Worm (Caenorhabditis elegans) whole organism, L4/young adult: ENCODE results near the gene srg-1.

ENCODE experiments used
- W03F9.2 ChIP-seq: fragments of 150-350 bp; optimal IDR thresholded peaks from 2 replicates; lab custom pipeline; 2014; ENCODE audit warnings: missing biosample characterization, missing genetic modification characterization
- dao-5 ChIP-seq: sonication (generic microtip); optimal IDR thresholded peaks from 2 replicates; lab custom pipeline; 2016; ENCODE audit warnings: missing genotype, missing genetic modification characterization, moderate library complexity, missing compliant biosample characterization
- him-1 ChIP-seq: sonication (generic microtip); optimal IDR thresholded peaks from 2 replicates; lab custom pipeline; 2016; ENCODE audit warnings: missing genotype, missing genetic modification reagents, missing genetic modification characterization, missing compliant biosample characterization

ce11 chrIII:6279453-6279852 is 21.3 kb upstream of the srg-1 start:
- TF ChIP-seq dao-5 (no peak), W03F9.2 (tag; lab: Kevin White, UChicago) (no peak), him-1 (tag; lab: Kevin White, UChicago) (no peak)
